Worm (Caenorhabditis elegans): ENCODE measurements around the gene R12B2.2.

The R12B2.2 gene

ce11 chrIII:5806720-5807119 is at the start of gene R12B2.2:
Gene R12B2.2, plus strand, starts transcription at chrIII:5807020.
- TF ChIP-seq egl-5 (tag; optimal IDR thresholded peaks at IDR 0.05) (no peak), hmg-11 (tag; optimal IDR thresholded peaks at IDR 0.05) (peak; percentile 6)

DNA sequence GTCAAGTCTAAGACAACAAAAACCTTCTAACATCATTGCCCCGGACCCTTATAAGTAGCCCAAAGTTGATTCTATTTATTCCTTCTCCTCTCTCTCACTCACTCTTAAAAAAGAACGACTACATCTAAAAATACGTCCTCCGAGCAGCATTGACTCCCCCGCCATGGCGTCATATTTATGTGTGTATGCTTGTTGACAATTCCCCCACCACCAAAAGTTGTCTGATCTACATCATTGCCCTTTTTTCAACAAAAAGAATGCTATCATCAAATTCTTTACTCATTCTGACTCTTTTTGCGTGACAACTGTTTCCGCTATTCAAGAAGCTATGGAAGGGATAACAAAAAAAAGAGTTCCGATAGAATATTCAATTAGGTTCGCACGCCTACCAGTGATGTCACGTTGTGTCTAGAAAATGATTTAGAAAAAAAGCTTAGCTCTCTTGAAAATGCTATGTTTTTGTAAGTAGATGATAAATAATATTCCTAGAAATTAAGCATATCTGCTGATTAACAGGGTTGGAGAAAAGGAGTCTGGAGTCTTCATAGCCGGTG is 49.3 kb upstream of the R12B2.2 start:
- no peak for TF ChIP-seq ZK546.5 (tag; optimal IDR thresholded peaks at IDR 0.05)
- no peak for TF ChIP-seq nhr-77 (tag; optimal IDR thresholded peaks at IDR 0.05)
- no peak for TF ChIP-seq egl-5 (tag; optimal IDR thresholded peaks at IDR 0.05)
- TF ChIP-seq nhr-67 (tag; optimal IDR thresholded peaks at IDR 0.05) = no peak
- TF ChIP-seq pha-4 (tag; optimal IDR thresholded peaks at IDR 0.05) = no peak
- TF ChIP-seq sea-2 (GFP tag; optimal IDR thresholded peaks at IDR 0.05) = no peak
- TF ChIP-seq nhr-76 (tag; optimal IDR thresholded peaks at IDR 0.05) = no peak
- TF ChIP-seq elt-3 (tag; optimal IDR thresholded peaks at IDR 0.05) = no peak
- TF ChIP-seq snpc-4 (tag; optimal IDR thresholded peaks at IDR 0.05) = no peak
- TF ChIP-seq ama-1 (optimal IDR thresholded peaks at IDR 0.05) = no peak
- TF ChIP-seq nfya-1 (tag; optimal IDR thresholded peaks at IDR 0.05; ENCODE audit: insufficient read depth) = peak; percentile 48
- no peak for TF ChIP-seq nhr-23 (tag; optimal IDR thresholded peaks at IDR 0.05)
- TF ChIP-seq ceh-16 (tag; optimal IDR thresholded peaks at IDR 0.05) = no peak
- TF ChIP-seq fkh-10 (GFP tag; optimal IDR thresholded peaks at IDR 0.05) = peak; percentile 2

DNA sequence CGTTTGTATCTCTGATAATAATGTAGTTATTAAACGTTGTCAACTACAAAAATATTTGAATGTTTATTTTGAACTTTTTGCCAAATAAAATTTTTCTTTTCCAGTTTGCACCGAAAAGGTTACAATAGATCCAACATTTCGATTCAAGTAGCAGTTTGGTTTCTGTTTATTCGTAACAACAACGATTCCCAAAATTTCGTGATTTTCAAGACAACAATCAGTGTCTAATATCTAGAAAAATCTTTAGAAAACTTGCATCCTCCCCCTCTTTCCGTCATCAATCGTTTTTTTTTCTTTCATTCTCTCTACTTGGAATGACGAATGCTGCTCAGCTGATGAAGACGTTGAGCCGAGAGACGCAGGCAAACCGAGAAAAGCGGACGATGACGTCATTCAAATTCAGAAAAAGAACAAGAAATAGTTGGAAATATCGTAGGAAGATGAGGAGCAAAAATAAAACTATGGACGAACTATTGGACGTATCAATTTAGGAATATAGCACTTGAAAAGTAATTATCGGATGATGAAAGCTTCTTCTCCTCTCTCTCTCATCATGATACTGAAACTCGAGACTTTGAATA is 48.2 kb upstream of the R12B2.2 start:
- TF ChIP-seq egl-5 (tag; optimal IDR thresholded peaks at IDR 0.05) = no peak
- TF ChIP-seq lin-15B (tag; optimal IDR thresholded peaks at IDR 0.05) = peak; percentile 19
- TF ChIP-seq aly-2 (tag; optimal IDR thresholded peaks at IDR 0.05) = no peak
- TF ChIP-seq ZK546.5 (tag; optimal IDR thresholded peaks at IDR 0.05) = no peak
- TF ChIP-seq unc-62 (GFP tag; optimal IDR thresholded peaks at IDR 0.05) = peak; percentile 37
- peak; percentile 71 for TF ChIP-seq nhr-11 (tag; optimal IDR thresholded peaks at IDR 0.05)
- TF ChIP-seq ama-1 (optimal IDR thresholded peaks at IDR 0.05) = peak; percentile 71
- peak; percentile 33 for TF ChIP-seq elt-1 (tag; optimal IDR thresholded peaks at IDR 0.05)
- TF ChIP-seq ceh-28 (tag; optimal IDR thresholded peaks at IDR 0.05) = peak; percentile 19
- peak; percentile 55 for TF ChIP-seq skn-1 (tag; optimal IDR thresholded peaks at IDR 0.05)
- peak; percentile 82 for TF ChIP-seq lin-39 (tag; optimal IDR thresholded peaks at IDR 0.05)
- no peak for TF ChIP-seq eor-1 (tag; optimal IDR thresholded peaks at IDR 0.05)
- no peak for TF ChIP-seq mdl-1 (tag; optimal IDR thresholded peaks at IDR 0.05)
- TF ChIP-seq nfya-1 (tag; optimal IDR thresholded peaks at IDR 0.05; ENCODE audit: insufficient read depth) = peak; percentile 82
- TF ChIP-seq nhr-12 (tag; optimal IDR thresholded peaks at IDR 0.05) = no peak
- TF ChIP-seq ceh-82 (tag; optimal IDR thresholded peaks at IDR 0.05) = no peak
- peak; percentile 96 for TF ChIP-seq fkh-10 (GFP tag; optimal IDR thresholded peaks at IDR 0.05)

ce11 chrIII:5760721-5761120 is 46.1 kb upstream of the R12B2.2 start:
- TF ChIP-seq nfya-1 (tag; optimal IDR thresholded peaks at IDR 0.05; ENCODE audit: insufficient read depth) (peak; percentile 7), egl-5 (tag; optimal IDR thresholded peaks at IDR 0.05) (peak; percentile 10), zag-1 (tag; optimal IDR thresholded peaks at IDR 0.05) (no peak)

DNA sequence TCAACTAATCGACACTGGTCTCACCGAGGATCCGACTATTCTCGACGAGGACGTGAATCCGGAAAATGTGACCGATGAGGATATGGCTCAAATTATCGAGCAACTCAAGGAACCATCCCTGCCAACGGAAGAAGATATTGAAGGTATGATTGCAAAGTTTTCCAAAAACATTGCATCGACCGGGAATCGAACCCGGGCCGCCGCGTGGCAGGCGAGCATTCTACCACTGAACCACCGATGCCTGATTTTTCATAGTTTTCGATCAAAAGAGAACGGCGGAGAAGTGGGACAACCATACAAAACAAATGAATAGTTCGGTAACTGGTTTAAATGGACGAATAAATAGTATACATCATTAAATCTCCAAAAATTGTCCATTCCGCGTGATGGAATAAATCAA is 44.9 kb upstream of the R12B2.2 start:
- TF ChIP-seq zag-1 (tag; optimal IDR thresholded peaks at IDR 0.05) (no peak), tbx-2 (tag; optimal IDR thresholded peaks at IDR 0.05) (peak; percentile 3), nhr-237 (tag; optimal IDR thresholded peaks at IDR 0.05) (no peak), skn-1 (tag; optimal IDR thresholded peaks at IDR 0.05) (no peak)

DNA sequence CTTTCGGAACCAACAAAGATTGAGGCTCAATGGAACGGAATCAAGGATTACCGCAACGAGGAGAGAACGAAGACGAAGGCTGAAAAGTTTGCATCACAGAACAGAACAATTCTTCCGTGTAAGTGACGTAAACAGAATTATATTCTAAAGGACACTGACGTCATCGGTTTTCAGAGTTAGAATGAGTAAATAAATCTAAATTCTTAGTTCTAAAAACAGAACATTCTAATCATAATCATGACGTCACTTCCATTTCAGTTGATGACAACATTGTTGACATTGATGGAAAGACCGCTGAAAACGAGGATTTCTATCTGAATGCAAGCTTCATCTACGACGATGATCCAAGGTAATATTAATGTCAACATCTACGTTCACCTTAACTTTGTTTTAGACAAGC is 42.8 kb upstream of the R12B2.2 start:
- TF ChIP-seq nhr-28 (tag; optimal IDR thresholded peaks at IDR 0.05) = no peak
- TF ChIP-seq sea-2 (GFP tag; optimal IDR thresholded peaks at IDR 0.05) = no peak
- TF ChIP-seq ceh-28 (tag; optimal IDR thresholded peaks at IDR 0.05) = no peak
- no peak for TF ChIP-seq skn-1 (tag; optimal IDR thresholded peaks at IDR 0.05)
- no peak for TF ChIP-seq ZK546.5 (tag; optimal IDR thresholded peaks at IDR 0.05)
- no peak for TF ChIP-seq daf-12 (tag; optimal IDR thresholded peaks at IDR 0.05)
- no peak for TF ChIP-seq elt-3 (tag; optimal IDR thresholded peaks at IDR 0.05)
- no peak for TF ChIP-seq nhr-43 (tag; optimal IDR thresholded peaks at IDR 0.05; ENCODE audit: poor library complexity, severe bottlenecking)
- no peak for TF ChIP-seq egl-5 (tag; optimal IDR thresholded peaks at IDR 0.05)
- TF ChIP-seq fos-1 (tag; optimal IDR thresholded peaks at IDR 0.05) = no peak
- no peak for TF ChIP-seq R02D3.7 (tag; optimal IDR thresholded peaks at IDR 0.05)
- no peak for TF ChIP-seq fkh-10 (GFP tag; optimal IDR thresholded peaks at IDR 0.05)
- no peak for TF ChIP-seq egl-27 (tag; optimal IDR thresholded peaks at IDR 0.05)
- TF ChIP-seq nhr-76 (tag; optimal IDR thresholded peaks at IDR 0.05) = no peak
- TF ChIP-seq nhr-11 (tag; optimal IDR thresholded peaks at IDR 0.05) = no peak
- TF ChIP-seq lin-15B (tag; optimal IDR thresholded peaks at IDR 0.05) = no peak
- no peak for TF ChIP-seq nhr-23 (tag; optimal IDR thresholded peaks at IDR 0.05)
- no peak for TF ChIP-seq nhr-77 (tag; optimal IDR thresholded peaks at IDR 0.05)
- TF ChIP-seq ceh-82 (tag; optimal IDR thresholded peaks at IDR 0.05) = no peak
- no peak for TF ChIP-seq unc-62 (GFP tag; optimal IDR thresholded peaks at IDR 0.05)
